Fruit fly (Drosophila melanogaster) Kc167 (cell line): ENCODE measurements around the gene naz.

ENCODE experiments used
- Sin3A ChIP-seq: fragments of >200 bp; optimal IDR thresholded peaks from 2 replicates; lab custom pipeline; 2018; ENCODE audit warnings: missing external identifiers
- h ChIP-seq: fragments of >200 bp; optimal IDR thresholded peaks from 3 replicates; lab custom pipeline; 2018; ENCODE audit warnings: missing external identifiers
- insv ChIP-seq: fragments of >200 bp; optimal IDR thresholded peaks from 3 replicates; lab custom pipeline; 2018; ENCODE audit warnings: missing external identifiers
- psq ChIP-seq: fragments of >200 bp; optimal IDR thresholded peaks from 2 replicates; lab custom pipeline; 2017; ENCODE audit warnings: missing external identifiers

- TF ChIP-seq h (lab: Kevin White, UChicago) (no peak), Sin3A (no peak), psq (lab: Kevin White, UChicago) (no peak), insv (lab: Kevin White, UChicago) (no peak)
These were observed 13.7 kb downstream of the naz start for dm6 chr3R:18314824-18315690.
